Worm (Caenorhabditis elegans) whole organism, early embryonic: ENCODE results near the gene fdgt-2.

ENCODE experiments used
- B0310.2 ChIP-seq: sonication (generic microtip); optimal IDR thresholded peaks from 2 replicates; lab custom pipeline; 2016; ENCODE audit warnings: mild to moderate bottlenecking, missing genetic modification characterization, missing compliant biosample characterization
- F13C5.2 ChIP-seq: sonication (generic microtip); optimal IDR thresholded peaks from 2 replicates; lab custom pipeline; 2017; ENCODE audit warnings: mild to moderate bottlenecking, missing genetic modification characterization, inconsistent platforms, missing compliant biosample characterization
- ama-1 ChIP-seq: fragments of 150-350 bp; optimal IDR thresholded peaks from 2 replicates; lab custom pipeline; 2014
- ceh-13 ChIP-seq: fragments of 200-800 bp; sonication (Bioruptor generic); optimal IDR thresholded peaks from 2 replicates; lab custom pipeline; 2018; ENCODE audit warnings: mild to moderate bottlenecking, missing genetic modification characterization, missing compliant biosample characterization
- ets-7 ChIP-seq: sonication (generic microtip); optimal IDR thresholded peaks from 2 replicates; lab custom pipeline; 2016; ENCODE audit warnings: missing genotype, missing genetic modification characterization, missing compliant biosample characterization
- flt-1 ChIP-seq: fragments of 200-800 bp; sonication (Bioruptor generic); IDR thresholded peaks from 2 replicates; pipeline ENCODE4 v1.3.6; 2022; ENCODE audit warnings: missing genetic modification characterization, missing compliant biosample characterization
- hmbx-1 ChIP-seq: sonication (generic microtip); optimal IDR thresholded peaks from 2 replicates; lab custom pipeline; 2016; ENCODE audit warnings: mild to moderate bottlenecking, missing genetic modification characterization, missing compliant biosample characterization
- hnd-1 ChIP-seq: sonication (generic microtip); optimal IDR thresholded peaks from 2 replicates; lab custom pipeline; 2016; ENCODE audit warnings: missing genetic modification characterization, missing compliant biosample characterization
- pes-1 ChIP-seq: fragments of 200-800 bp; sonication (Bioruptor generic); IDR thresholded peaks from 2 replicates; pipeline ENCODE4 v1.3.6; 2022; ENCODE audit warnings: missing genetic modification reagents, missing genetic modification characterization, missing compliant biosample characterization
- scrt-1 ChIP-seq: fragments of 200-800 bp; sonication (Bioruptor generic); IDR thresholded peaks from 2 replicates; pipeline ENCODE4 v1.3.6; 2022; ENCODE audit warnings: missing genetic modification characterization, missing compliant biosample characterization
- sea-1 ChIP-seq: fragments of 200-800 bp; sonication (Bioruptor generic); conservative IDR thresholded peaks from 2 replicates; pipeline ENCODE4 v1.3.6; 2022; ENCODE audit warnings: missing genetic modification characterization, missing compliant biosample characterization
- tbx-11 ChIP-seq: fragments of 200-800 bp; sonication (Bioruptor generic); IDR thresholded peaks from 2 replicates; pipeline ENCODE4 v1.3.6; 2022; ENCODE audit warnings: missing genetic modification characterization, missing compliant biosample characterization
- tbx-37 ChIP-seq: fragments of 200-800 bp; sonication (Bioruptor generic); conservative IDR thresholded peaks from 2 replicates; pipeline ENCODE4 v1.3.6; 2022; ENCODE audit warnings: missing genetic modification reagents, missing genetic modification characterization, missing compliant biosample characterization
- tra-4 ChIP-seq: sonication (generic microtip); optimal IDR thresholded peaks from 2 replicates; lab custom pipeline; 2017; ENCODE audit warnings: missing genetic modification characterization, missing compliant biosample characterization

DNA sequence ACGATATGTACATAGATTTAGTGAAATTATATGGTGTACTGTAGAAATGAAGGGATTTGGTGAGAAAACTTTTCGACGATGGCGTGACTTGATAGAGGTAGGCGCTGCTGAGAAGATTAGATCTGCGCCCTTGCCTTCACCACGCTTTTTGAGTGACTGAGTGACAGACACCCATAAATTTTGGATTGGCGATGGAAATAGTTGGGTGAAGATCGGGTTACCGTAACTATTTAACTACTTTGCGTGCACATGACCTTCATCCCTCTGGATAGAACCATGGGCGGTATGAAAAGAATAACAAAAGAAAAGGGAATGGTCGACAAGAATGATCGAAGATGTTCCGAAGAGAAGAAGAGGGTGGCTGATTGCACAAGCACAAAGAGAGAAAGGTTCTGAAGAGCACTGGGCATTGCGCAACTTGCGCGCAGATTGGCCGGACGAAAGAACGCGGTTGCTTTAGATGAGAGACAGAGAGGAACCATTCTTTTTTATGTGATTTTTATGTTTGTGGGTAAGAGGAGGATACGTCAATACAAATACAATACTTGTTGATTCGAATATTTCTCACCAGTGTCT lies 1.9 kb upstream of the fdgt-2 start:
- TF ChIP-seq ets-7 (tag; lab: Kevin White, UChicago) (no peak), tbx-37 (GFP tag; lab: Robert Waterston, UW) (no peak), F13C5.2 (no peak), sea-1 (GFP tag; lab: Robert Waterston, UW) (no peak), hmbx-1 (tag; lab: Kevin White, UChicago) (no peak), ama-1 (lab: Kevin White, UChicago) (no peak), flt-1 (GFP tag; lab: Robert Waterston, UW) (no peak), tra-4 (tag; lab: Kevin White, UChicago) (no peak), ceh-13 (GFP tag; lab: Kevin White, UChicago) (no peak), pes-1 (GFP tag; lab: Robert Waterston, UW) (no peak), hnd-1 (tag; lab: Kevin White, UChicago) (no peak), B0310.2 (tag; lab: Kevin White, UChicago) (no peak), tbx-11 (GFP tag; lab: Robert Waterston, UW) (no peak), scrt-1 (GFP tag; lab: Robert Waterston, UW) (no peak)
